Worm (Caenorhabditis elegans): ENCODE data around the gene F32H5.1.

DNA sequence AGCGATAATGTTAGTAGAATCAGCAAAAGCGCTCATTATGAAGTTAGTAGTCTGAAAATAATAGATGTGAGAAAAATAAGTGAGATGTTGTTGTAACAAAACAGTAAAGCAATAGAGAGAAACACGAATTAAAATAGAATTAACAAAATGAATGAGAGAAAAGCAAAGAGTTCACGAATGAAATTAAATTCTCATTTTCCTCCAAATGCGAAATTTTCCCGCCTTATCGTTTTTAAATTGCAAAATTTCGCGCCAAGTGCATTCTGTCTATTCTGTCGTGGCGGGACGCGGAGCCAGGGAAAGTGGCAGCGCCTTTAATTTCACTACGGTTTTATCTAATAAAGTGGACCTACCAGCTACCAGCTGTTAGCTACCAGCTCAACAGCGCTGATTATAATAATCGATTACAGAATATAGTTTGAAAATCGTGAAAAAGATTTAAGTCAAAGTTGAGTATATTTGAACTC is 45.6 kb downstream of the F32H5.1 start, which contains the start of gene nasp-2:
- no peak for TF ChIP-seq him-1 (tag; optimal IDR thresholded peaks at IDR 0.05)
- peak; percentile 52 for TF ChIP-seq W03F9.2 (tag; optimal IDR thresholded peaks at IDR 0.05)
